Worm (Caenorhabditis elegans) whole organism, early embryonic: ENCODE measurements around the gene F10E9.10.

ENCODE experiments used
- ama-1 ChIP-seq: fragments of 150-350 bp; optimal IDR thresholded peaks from 2 replicates; lab custom pipeline; 2014
- ceh-36 ChIP-seq: sonication (generic microtip); optimal IDR thresholded peaks from 2 replicates; lab custom pipeline; 2016; ENCODE audit warnings: missing genetic modification characterization, inconsistent platforms, missing compliant biosample characterization
- ets-7 ChIP-seq: sonication (generic microtip); optimal IDR thresholded peaks from 2 replicates; lab custom pipeline; 2016; ENCODE audit warnings: missing genotype, missing genetic modification characterization, missing compliant biosample characterization
- hmbx-1 ChIP-seq: sonication (generic microtip); optimal IDR thresholded peaks from 2 replicates; lab custom pipeline; 2016; ENCODE audit warnings: mild to moderate bottlenecking, missing genetic modification characterization, missing compliant biosample characterization
- hmg-4 ChIP-seq: fragments of 200-800 bp; sonication (Bioruptor generic); optimal IDR thresholded peaks from 2 replicates; lab custom pipeline; 2018; ENCODE audit warnings: mild to moderate bottlenecking, missing genetic modification characterization, missing compliant biosample characterization
- scrt-1 ChIP-seq: fragments of 200-800 bp; sonication (Bioruptor generic); IDR thresholded peaks from 2 replicates; pipeline ENCODE4 v1.3.6; 2022; ENCODE audit warnings: missing genetic modification characterization, missing compliant biosample characterization
- sea-1 ChIP-seq: fragments of 200-800 bp; sonication (Bioruptor generic); conservative IDR thresholded peaks from 2 replicates; pipeline ENCODE4 v1.3.6; 2022; ENCODE audit warnings: missing genetic modification characterization, missing compliant biosample characterization
- tbx-11 ChIP-seq: fragments of 200-800 bp; sonication (Bioruptor generic); IDR thresholded peaks from 2 replicates; pipeline ENCODE4 v1.3.6; 2022; ENCODE audit warnings: missing genetic modification characterization, missing compliant biosample characterization

- no peak for TF ChIP-seq tbx-11 (GFP tag; lab: Robert Waterston, UW)
- TF ChIP-seq ama-1 = no peak
- TF ChIP-seq ets-7 (tag; lab: Kevin White, UChicago) = no peak
- TF ChIP-seq ceh-36 (tag; lab: Kevin White, UChicago) = no peak
- TF ChIP-seq hmg-4 = no peak
- TF ChIP-seq sea-1 (GFP tag; lab: Robert Waterston, UW) = no peak
- no peak for TF ChIP-seq scrt-1
- TF ChIP-seq hmbx-1 (tag; lab: Kevin White, UChicago) = no peak
Measured at ce11 chrIII:8293260-8293659, 26.8 kb downstream of the F10E9.10 start.
